Worm (Caenorhabditis elegans) whole organism, L2 larva: Measurements from ENCODE around the gene C14A4.6.

ENCODE experiments used
- C34F6.9 ChIP-seq: fragments of 150-350 bp; optimal IDR thresholded peaks from 2 replicates; lab custom pipeline; 2014; ENCODE audit warnings: missing biosample characterization, missing genetic modification characterization
- F13H6.1 ChIP-seq: sonication (generic microtip); optimal IDR thresholded peaks from 2 replicates; lab custom pipeline; 2016; ENCODE audit warnings: missing genetic modification characterization, missing compliant biosample characterization
- R02D3.7 ChIP-seq: fragments of 150-350 bp; optimal IDR thresholded peaks from 2 replicates; lab custom pipeline; 2014; ENCODE audit warnings: missing biosample characterization, missing genetic modification characterization
- Y55F3AM.14 ChIP-seq: fragments of 200-800 bp; sonication (Bioruptor generic); optimal IDR thresholded peaks from 2 replicates; lab custom pipeline; 2018; ENCODE audit warnings: mild to moderate bottlenecking, missing genetic modification characterization, missing compliant biosample characterization
- ZK546.5 ChIP-seq: sonication (generic microtip); optimal IDR thresholded peaks from 2 replicates; lab custom pipeline; 2017; ENCODE audit warnings: missing biosample characterization, missing genetic modification characterization
- alr-1 ChIP-seq: fragments of 150-350 bp; optimal IDR thresholded peaks from 2 replicates; lab custom pipeline; 2014; ENCODE audit warnings: missing biosample characterization, missing genetic modification characterization
- aly-2 ChIP-seq: fragments of 150-350 bp; optimal IDR thresholded peaks from 2 replicates; lab custom pipeline; 2014; ENCODE audit warnings: missing biosample characterization, missing genetic modification characterization
- ama-1 ChIP-seq: fragments of 150-350 bp; optimal IDR thresholded peaks from 2 replicates; lab custom pipeline; 2018; ENCODE audit warnings: inconsistent platforms
- blmp-1 ChIP-seq: sonication (generic microtip); optimal IDR thresholded peaks from 2 replicates; lab custom pipeline; 2017; ENCODE audit warnings: missing genetic modification characterization, mild to moderate bottlenecking, missing compliant biosample characterization, antibody characterized with exemption, moderate library complexity; ENCODE audit not compliant: insufficient read depth
- ceh-16 ChIP-seq: fragments of 150-350 bp; optimal IDR thresholded peaks from 2 replicates; lab custom pipeline; 2014; ENCODE audit warnings: missing biosample characterization, missing genetic modification characterization
- ceh-82 ChIP-seq: fragments of 150-350 bp; optimal IDR thresholded peaks from 2 replicates; lab custom pipeline; 2014; ENCODE audit warnings: missing biosample characterization, missing genetic modification characterization
- crh-2 ChIP-seq: sonication (generic microtip); optimal IDR thresholded peaks from 2 replicates; lab custom pipeline; 2017; ENCODE audit warnings: missing biosample characterization, missing genetic modification characterization
- dmd-4 ChIP-seq: sonication (generic microtip); optimal IDR thresholded peaks from 2 replicates; lab custom pipeline; 2017; ENCODE audit warnings: missing biosample characterization, missing genetic modification characterization
- egl-27 ChIP-seq: sonication (generic microtip); optimal IDR thresholded peaks from 3 replicates; lab custom pipeline; 2017; ENCODE audit warnings: missing biosample characterization, missing genetic modification reagents, missing genetic modification characterization
- elt-1 ChIP-seq: fragments of 150-350 bp; optimal IDR thresholded peaks from 2 replicates; lab custom pipeline; 2014; ENCODE audit warnings: missing biosample characterization, missing genetic modification characterization
- elt-3 ChIP-seq: sonication (generic microtip); optimal IDR thresholded peaks from 2 replicates; lab custom pipeline; 2017; ENCODE audit warnings: missing biosample characterization, missing genetic modification characterization
- fos-1 ChIP-seq: fragments of 150-350 bp; optimal IDR thresholded peaks from 2 replicates; lab custom pipeline; 2014; ENCODE audit warnings: missing biosample characterization, missing genetic modification characterization
- gmeb-1 ChIP-seq: fragments of 150-350 bp; optimal IDR thresholded peaks from 2 replicates; lab custom pipeline; 2014; ENCODE audit warnings: missing biosample characterization, missing genetic modification characterization
- lin-11 ChIP-seq: fragments of 150-350 bp; sonication (generic microtip); optimal IDR thresholded peaks from 2 replicates; lab custom pipeline; 2014; ENCODE audit warnings: missing biosample characterization, missing genetic modification characterization, inconsistent platforms, mixed read lengths
- lin-13 ChIP-seq: fragments of 150-350 bp; optimal IDR thresholded peaks from 2 replicates; lab custom pipeline; 2014; ENCODE audit warnings: missing biosample characterization, missing genetic modification reagents, missing genetic modification characterization
- lin-39 ChIP-seq: fragments of 150-350 bp; optimal IDR thresholded peaks from 2 replicates; lab custom pipeline; 2014; ENCODE audit warnings: missing biosample characterization, missing genetic modification reagents, missing genetic modification characterization
- lsy-2 ChIP-seq, 2 experiments: fragments of 150-350 bp in 1 of 2; sonication (generic microtip) in 1 of 2; optimal IDR thresholded peaks; 2 replicates each; lab custom pipeline; 2014 to 2017; ENCODE audit warnings: missing biosample characterization in 2 of 2, missing genetic modification characterization in 2 of 2
- mab-5 ChIP-seq: fragments of 150-350 bp; optimal IDR thresholded peaks from 2 replicates; lab custom pipeline; 2014; ENCODE audit warnings: missing biosample characterization, missing genetic modification characterization
- mbf-1 ChIP-seq: sonication (generic microtip); optimal IDR thresholded peaks from 2 replicates; lab custom pipeline; 2017; ENCODE audit warnings: missing biosample characterization, missing genetic modification characterization
- mdl-1 ChIP-seq, 2 experiments: fragments of 150-350 bp in 1 of 2; sonication (generic microtip) in 1 of 2; optimal IDR thresholded peaks; 2 replicates each; lab custom pipeline; 2017; ENCODE audit warnings: missing biosample characterization in 2 of 2, missing genetic modification characterization in 2 of 2
- nhr-10 ChIP-seq: sonication (generic microtip); optimal IDR thresholded peaks from 2 replicates; lab custom pipeline; 2017; ENCODE audit warnings: missing biosample characterization, missing genetic modification characterization
- nhr-11 ChIP-seq: fragments of 150-350 bp; optimal IDR thresholded peaks from 2 replicates; lab custom pipeline; 2014; ENCODE audit warnings: missing biosample characterization, missing genetic modification characterization
- nhr-12 ChIP-seq: fragments of 150-350 bp; optimal IDR thresholded peaks from 2 replicates; lab custom pipeline; 2014; ENCODE audit warnings: missing biosample characterization, missing genetic modification characterization
- nhr-129 ChIP-seq: fragments of 150-350 bp; optimal IDR thresholded peaks from 2 replicates; lab custom pipeline; 2014; ENCODE audit warnings: missing biosample characterization, missing genetic modification characterization
- nhr-21 ChIP-seq: fragments of 150-350 bp; optimal IDR thresholded peaks from 2 replicates; lab custom pipeline; 2014; ENCODE audit warnings: missing biosample characterization, missing genetic modification characterization
- nhr-23 ChIP-seq: fragments of 150-350 bp; optimal IDR thresholded peaks from 2 replicates; lab custom pipeline; 2014; ENCODE audit warnings: missing biosample characterization, missing genetic modification reagents, missing genetic modification characterization
- nhr-237 ChIP-seq: fragments of 150-350 bp; optimal IDR thresholded peaks from 2 replicates; lab custom pipeline; 2014; ENCODE audit warnings: missing biosample characterization, missing genetic modification characterization
- nhr-25 ChIP-seq: fragments of 150-350 bp; sonication (generic microtip); optimal IDR thresholded peaks from 3 replicates; lab custom pipeline; 2014; ENCODE audit warnings: missing biosample characterization, missing genetic modification characterization
- nhr-6 ChIP-seq: fragments of 150-350 bp; optimal IDR thresholded peaks from 2 replicates; lab custom pipeline; 2014; ENCODE audit warnings: missing biosample characterization, missing genetic modification characterization
- nhr-77 ChIP-seq: fragments of 150-350 bp; optimal IDR thresholded peaks from 2 replicates; lab custom pipeline; 2014; ENCODE audit warnings: missing biosample characterization, missing genetic modification characterization
- peb-1 ChIP-seq: fragments of 150-350 bp; optimal IDR thresholded peaks from 2 replicates; lab custom pipeline; 2014; ENCODE audit warnings: missing biosample characterization, missing genetic modification characterization
- sem-4 ChIP-seq: fragments of 150-350 bp; optimal IDR thresholded peaks from 2 replicates; lab custom pipeline; 2014; ENCODE audit warnings: missing biosample characterization, missing genetic modification reagents, missing genetic modification characterization
- skn-1 ChIP-seq: sonication (generic microtip); optimal IDR thresholded peaks from 2 replicates; lab custom pipeline; 2017; ENCODE audit warnings: missing biosample characterization, missing genetic modification characterization
- sma-3 ChIP-seq: sonication (generic microtip); optimal IDR thresholded peaks from 2 replicates; lab custom pipeline; 2016; ENCODE audit warnings: missing genetic modification reagents, missing genetic modification characterization, missing compliant biosample characterization
- sma-9 ChIP-seq, 2 experiments: fragments of 150-350 bp in 1 of 2; sonication (generic microtip) in 1 of 2; optimal IDR thresholded peaks; 2 replicates each; lab custom pipeline; 2014 to 2016; ENCODE audit warnings: missing genetic modification characterization in 2 of 2, mild to moderate bottlenecking in 1 of 2, missing biosample characterization in 1 of 2, missing compliant biosample characterization in 1 of 2, missing genetic modification reagents in 1 of 2, moderate library complexity in 1 of 2
- snpc-4 ChIP-seq: fragments of 150-350 bp; optimal IDR thresholded peaks from 2 replicates; lab custom pipeline; 2014; ENCODE audit warnings: missing biosample characterization, missing genetic modification characterization
- unc-39 ChIP-seq: fragments of 150-350 bp; optimal IDR thresholded peaks from 2 replicates; lab custom pipeline; 2014; ENCODE audit warnings: missing biosample characterization, missing genetic modification characterization
- unc-55 ChIP-seq: fragments of 150-350 bp; sonication (generic microtip); optimal IDR thresholded peaks from 3 replicates; lab custom pipeline; 2014; ENCODE audit warnings: missing biosample characterization, missing genetic modification reagents, missing genetic modification characterization
- unc-62 ChIP-seq: fragments of 150-350 bp; optimal IDR thresholded peaks from 2 replicates; lab custom pipeline; 2014; ENCODE audit warnings: missing biosample characterization, missing genetic modification reagents, missing genetic modification characterization
- zag-1 ChIP-seq: fragments of 150-350 bp; optimal IDR thresholded peaks from 2 replicates; lab custom pipeline; 2014; ENCODE audit warnings: missing biosample characterization, missing genetic modification characterization
- ztf-1 ChIP-seq: fragments of 200-800 bp; sonication (Bioruptor generic); conservative IDR thresholded peaks from 2 replicates; pipeline ENCODE4 v1.3.6; 2022; ENCODE audit warnings: missing genetic modification characterization, missing compliant biosample characterization
- ztf-11 ChIP-seq: sonication (generic microtip); optimal IDR thresholded peaks from 2 replicates; lab custom pipeline; 2017; ENCODE audit warnings: missing biosample characterization, missing genetic modification characterization
- ztf-4 ChIP-seq: fragments of 150-350 bp; optimal IDR thresholded peaks from 2 replicates; lab custom pipeline; 2014; ENCODE audit warnings: missing biosample characterization, missing genetic modification characterization

The C14A4.6 gene

ce11 chrII:10553377-10554045 is 41.1 kb downstream of the C14A4.6 start:
- peak; percentile 44 for TF ChIP-seq unc-55 (GFP tag; lab: Kevin White, UChicago)
- peak; percentile 19 for TF ChIP-seq nhr-129 (tag; lab: Kevin White, UChicago)
- no peak for TF ChIP-seq unc-62 (GFP tag; lab: Kevin White, UChicago)
- TF ChIP-seq F13H6.1 (tag; lab: Kevin White, UChicago), result no peak

DNA sequence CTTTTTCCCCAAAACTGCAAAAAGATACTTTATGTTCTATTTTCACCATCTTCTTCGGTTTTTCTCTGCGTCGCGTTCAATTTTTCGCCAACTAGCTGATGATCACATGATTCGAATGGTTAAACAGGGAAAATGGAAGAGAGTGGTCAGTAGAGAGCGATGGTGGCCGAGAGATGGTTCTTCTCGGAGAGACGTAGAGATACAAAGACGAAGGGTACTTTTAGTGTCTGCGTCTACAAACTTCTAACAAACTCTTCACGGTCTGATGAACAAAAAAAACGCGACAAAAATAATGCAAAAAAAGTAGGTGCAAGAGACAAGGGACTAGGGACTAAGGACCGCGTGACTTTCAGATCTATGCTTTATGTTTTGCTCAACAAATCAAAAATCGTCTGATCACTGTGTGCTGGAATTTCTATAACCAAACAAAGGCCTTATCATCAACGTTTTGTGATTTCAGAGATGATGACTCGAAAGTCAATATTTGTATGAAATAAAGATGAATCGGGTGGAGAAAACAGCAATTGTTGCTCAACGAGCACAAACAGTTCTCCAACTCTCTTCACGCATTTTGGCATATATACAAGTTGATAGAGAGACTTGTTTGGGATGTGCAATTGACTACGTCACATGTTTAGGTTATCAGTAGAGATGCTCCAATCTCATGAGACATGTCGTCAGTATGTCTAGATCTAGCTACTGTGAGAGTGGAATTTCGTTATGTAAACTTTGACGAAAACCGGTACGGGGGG is 42.4 kb downstream of the C14A4.6 start:
- TF ChIP-seq C34F6.9 (peak; percentile 98), lsy-2 (tag; optimal IDR thresholded peaks at IDR 0.05; lab: Kevin White, UChicago) (peak; percentile 75 to 94), Y55F3AM.14 (GFP tag; lab: Kevin White, UChicago) (peak; percentile 78), snpc-4 (tag; lab: Kevin White, UChicago) (peak; percentile 61), ztf-1 (GFP tag; lab: Robert Waterston, UW) (no peak), mdl-1 (tag; optimal IDR thresholded peaks at IDR 0.05; lab: Kevin White, UChicago) (peak; percentile 84 to 92), lin-13 (GFP tag; lab: Kevin White, UChicago) (peak; percentile 84), ama-1 (lab: Kevin White, UChicago) (peak; percentile 92), nhr-23 (tag; lab: Kevin White, UChicago) (no peak), lin-11 (tag; lab: Kevin White, UChicago) (peak; percentile 88), fos-1 (tag; lab: Kevin White, UChicago) (peak; percentile 88), nhr-77 (tag; lab: Kevin White, UChicago) (peak; percentile 19), ceh-82 (tag; lab: Kevin White, UChicago) (peak; percentile 1), sem-4 (tag; lab: Kevin White, UChicago) (peak; percentile 96), R02D3.7 (tag; lab: Kevin White, UChicago) (no peak), mab-5 (tag; lab: Kevin White, UChicago) (peak; percentile 70), unc-55 (GFP tag; lab: Kevin White, UChicago) (peak; percentile 93), skn-1 (tag; lab: Kevin White, UChicago) (peak; percentile 53), nhr-6 (tag; lab: Kevin White, UChicago) (peak; percentile 96), blmp-1 (tag; lab: Kevin White, UChicago) (peak; percentile 68), alr-1 (tag; lab: Kevin White, UChicago) (no peak), gmeb-1 (tag; lab: Kevin White, UChicago) (peak; percentile 87), zag-1 (tag; lab: Kevin White, UChicago) (peak; percentile 69), peb-1 (tag; lab: Kevin White, UChicago) (no peak), unc-62 (GFP tag; lab: Kevin White, UChicago) (peak; percentile 61), nhr-129 (tag; lab: Kevin White, UChicago) (peak; percentile 97), elt-1 (tag; lab: Kevin White, UChicago) (no peak), nhr-11 (tag; lab: Kevin White, UChicago) (no peak), sma-3 (peak; percentile 97), crh-2 (tag; lab: Kevin White, UChicago) (peak; percentile 98), unc-39 (tag; lab: Kevin White, UChicago) (no peak), elt-3 (no peak), ceh-16 (tag; lab: Kevin White, UChicago) (peak; percentile 83), nhr-25 (tag; lab: Kevin White, UChicago) (peak; percentile 98), nhr-12 (tag; lab: Kevin White, UChicago) (peak; percentile 41), sma-9 (GFP tag; optimal IDR thresholded peaks at IDR 0.05; lab: Kevin White, UChicago) (peak; percentile 98), sma-9 (tag; optimal IDR thresholded peaks at IDR 0.05; lab: Kevin White, UChicago) (no peak), mbf-1 (tag; lab: Kevin White, UChicago) (no peak), lin-39 (tag; lab: Kevin White, UChicago) (no peak), nhr-21 (peak; percentile 97), egl-27 (tag; lab: Kevin White, UChicago) (peak; percentile 88), nhr-237 (tag; lab: Kevin White, UChicago) (no peak), F13H6.1 (tag; lab: Kevin White, UChicago) (peak; percentile 95), nhr-10 (tag; lab: Kevin White, UChicago) (peak; percentile 10), ZK546.5 (tag; lab: Kevin White, UChicago) (no peak), aly-2 (no peak), dmd-4 (tag; lab: Kevin White, UChicago) (no peak), ztf-11 (no peak), ztf-4 (tag; lab: Kevin White, UChicago) (peak; percentile 97)
